Fruit fly (Drosophila melanogaster): ENCODE results near the gene CG5815.
A peak's percentile ranks its signal among the peaks of the same experiment; 100 is the strongest.

CG5815 gene

dm6 chr3R:27139963-27140362 is 27.6 kb downstream of the CG5815 start:
- TF ChIP-seq dmrt93B (GFP tag; optimal IDR thresholded peaks at IDR 0.05) (no peak), N (GFP tag; optimal IDR thresholded peaks at IDR 0.05) (no peak), CrebA (GFP tag; optimal IDR thresholded peaks at IDR 0.05; ENCODE audit: borderline replicate concordance) (no peak), Rel (GFP tag; optimal IDR thresholded peaks at IDR 0.05) (no peak), Rel (tag; optimal IDR thresholded peaks at IDR 0.05) (no peak), lola (GFP tag; optimal IDR thresholded peaks at IDR 0.05) (no peak), Hr78 (GFP tag; optimal IDR thresholded peaks at IDR 0.05) (no peak), tai (GFP tag; optimal IDR thresholded peaks at IDR 0.05) (no peak), Jra (GFP tag; optimal IDR thresholded peaks at IDR 0.05) (no peak), rgr (GFP tag; optimal IDR thresholded peaks at IDR 0.05) (no peak), Abd-B (GFP tag; optimal IDR thresholded peaks at IDR 0.05) (no peak), psq (GFP tag; optimal IDR thresholded peaks at IDR 0.05) (peak; percentile 19), woc (GFP tag; optimal IDR thresholded peaks at IDR 0.05) (no peak), foxo (GFP tag; optimal IDR thresholded peaks at IDR 0.05) (peak in 1 of 2 experiments; percentile 39), Myc (optimal IDR thresholded peaks at IDR 0.05) (no peak), fru (GFP tag; optimal IDR thresholded peaks at IDR 0.05) (peak; percentile 16), br (GFP tag; optimal IDR thresholded peaks at IDR 0.05) (peak; percentile 11), HLH106 (tag; optimal IDR thresholded peaks at IDR 0.05) (peak; percentile 32), CG9705 (GFP tag; optimal IDR thresholded peaks at IDR 0.05) (no peak), Mio (GFP tag; optimal IDR thresholded peaks at IDR 0.05) (no peak), Sp1 (GFP tag; optimal IDR thresholded peaks at IDR 0.05) (no peak), Hr83 (GFP tag; optimal IDR thresholded peaks at IDR 0.05; ENCODE audit: poor library complexity, severe bottlenecking) (no peak), sage (GFP tag; optimal IDR thresholded peaks at IDR 0.05) (no peak), Hnf4 (GFP tag; optimal IDR thresholded peaks at IDR 0.05) (no peak), h (GFP tag; optimal IDR thresholded peaks at IDR 0.05) (peak; percentile 7), dsf (GFP tag; optimal IDR thresholded peaks at IDR 0.05; ENCODE audit: borderline replicate concordance) (no peak), GATAd (GFP tag; optimal IDR thresholded peaks at IDR 0.05) (no peak), pan (optimal IDR thresholded peaks at IDR 0.05) (no peak)

- TF ChIP-seq ey (GFP tag; optimal IDR thresholded peaks at IDR 0.05) (no peak), N (GFP tag; optimal IDR thresholded peaks at IDR 0.05) (no peak), brk (GFP tag; optimal IDR thresholded peaks at IDR 0.05) (no peak)
These were observed 36.7 kb downstream of the CG5815 start for dm6 chr3R:27148812-27149769.

dm6 chr3R:27149884-27150676 is 37.7 kb downstream of the CG5815 start:
- TF ChIP-seq br (GFP tag; optimal IDR thresholded peaks at IDR 0.05) (peak; percentile 2), psq (GFP tag; optimal IDR thresholded peaks at IDR 0.05) (peak; percentile 91), Dif (GFP tag; optimal IDR thresholded peaks at IDR 0.05; ENCODE audit: partially characterized antibody) (peak; percentile 48), sage (GFP tag; optimal IDR thresholded peaks at IDR 0.05) (no peak)

dm6 chr3R:27150685-27151515 is 38.5 kb downstream of the CG5815 start, which contains the start of gene CG6051:
Gene CG6051, minus strand, starts transcription at chr3R:27151069.
- TF ChIP-seq brk (GFP tag; optimal IDR thresholded peaks at IDR 0.05) = no peak
- no peak for TF ChIP-seq sage (GFP tag; optimal IDR thresholded peaks at IDR 0.05)
- peak; percentile 59 for TF ChIP-seq Hr78 (GFP tag; optimal IDR thresholded peaks at IDR 0.05)
- no peak for TF ChIP-seq OdsH (GFP tag; optimal IDR thresholded peaks at IDR 0.05)
- no peak for TF ChIP-seq jim (GFP tag; optimal IDR thresholded peaks at IDR 0.05)
- TF ChIP-seq tai (GFP tag; optimal IDR thresholded peaks at IDR 0.05) = no peak
- no peak for TF ChIP-seq ey (GFP tag; optimal IDR thresholded peaks at IDR 0.05)
- no peak for TF ChIP-seq dl (GFP tag; optimal IDR thresholded peaks at IDR 0.05; ENCODE audit: insufficient read depth in 1 of 2, partially characterized antibody in 2 of 2)
- no peak for TF ChIP-seq br (GFP tag; optimal IDR thresholded peaks at IDR 0.05)
- TF ChIP-seq psq (GFP tag; optimal IDR thresholded peaks at IDR 0.05) = peak; percentile 9
- TF ChIP-seq dmrt93B (GFP tag; optimal IDR thresholded peaks at IDR 0.05) = no peak
- TF ChIP-seq fru (GFP tag; optimal IDR thresholded peaks at IDR 0.05) = no peak
- TF ChIP-seq lola (GFP tag; optimal IDR thresholded peaks at IDR 0.05) = no peak
- TF ChIP-seq N (GFP tag; optimal IDR thresholded peaks at IDR 0.05) = peak; percentile 91
- TF ChIP-seq CG9705 (GFP tag; optimal IDR thresholded peaks at IDR 0.05) = no peak
- no peak for TF ChIP-seq Mio (GFP tag; optimal IDR thresholded peaks at IDR 0.05)
- peak; percentile 35 for TF ChIP-seq Dif (GFP tag; optimal IDR thresholded peaks at IDR 0.05; ENCODE audit: partially characterized antibody)
- TF ChIP-seq Jra (GFP tag; optimal IDR thresholded peaks at IDR 0.05) = no peak
- peak; percentile 53 for TF ChIP-seq Sp1 (GFP tag; optimal IDR thresholded peaks at IDR 0.05)
- TF ChIP-seq usp (GFP tag; optimal IDR thresholded peaks at IDR 0.05) = no peak
- no peak for TF ChIP-seq GATAd (GFP tag; optimal IDR thresholded peaks at IDR 0.05)
- no peak for TF ChIP-seq Rel (GFP tag; optimal IDR thresholded peaks at IDR 0.05)
- TF ChIP-seq Rel (tag; optimal IDR thresholded peaks at IDR 0.05) = peak; percentile 43
- TF ChIP-seq Hnf4 (GFP tag; optimal IDR thresholded peaks at IDR 0.05) = peak; percentile 30
- peak in 1 of 2 experiments; percentile 16 for TF ChIP-seq foxo (GFP tag; optimal IDR thresholded peaks at IDR 0.05)
- no peak for TF ChIP-seq Dfd (GFP tag; optimal IDR thresholded peaks at IDR 0.05)
- TF ChIP-seq Myc (optimal IDR thresholded peaks at IDR 0.05) = no peak
- no peak for TF ChIP-seq pan (optimal IDR thresholded peaks at IDR 0.05)
- peak; percentile 43 for TF ChIP-seq HLH106 (tag; optimal IDR thresholded peaks at IDR 0.05)

All from whole organism, wandering third instar larva.